Fruit fly (Drosophila melanogaster) whole organism, adult: ENCODE results near the gene how.
A peak's percentile ranks its signal among the peaks of the same experiment; 100 is the strongest.

Experiments
- CG11617 ChIP-seq: fragments of 200-800 bp; sonication (Bioruptor generic); optimal IDR thresholded peaks from 2 replicates; lab custom pipeline; 2017; ENCODE audit warnings: mild to moderate bottlenecking, missing biosample characterization, missing genetic modification reagents, missing genetic modification characterization
- CG12768 ChIP-seq: fragments of 200-800 bp; sonication (Bioruptor generic); optimal IDR thresholded peaks from 2 replicates; lab custom pipeline; 2017; ENCODE audit warnings: missing biosample characterization, missing genetic modification characterization, mild to moderate bottlenecking, moderate library complexity, missing genetic modification reagents
- CG1620 ChIP-seq: fragments of 200-800 bp; sonication (Bioruptor generic); optimal IDR thresholded peaks from 2 replicates; lab custom pipeline; 2016; ENCODE audit warnings: missing biosample characterization, missing genetic modification characterization
- bab1 ChIP-seq: fragments of 200-800 bp; sonication (Bioruptor generic); optimal IDR thresholded peaks from 3 replicates; lab custom pipeline; 2019; ENCODE audit warnings: missing biosample characterization, mild to moderate bottlenecking, missing genetic modification characterization, moderate library complexity
- cic ChIP-seq: fragments of 200-800 bp; sonication (Bioruptor generic); optimal IDR thresholded peaks from 2 replicates; lab custom pipeline; 2017; ENCODE audit warnings: missing biosample characterization, mild to moderate bottlenecking, missing genetic modification characterization, moderate library complexity
- kay ChIP-seq: fragments of 200-800 bp; sonication (Bioruptor generic); peaks from one replicate; lab custom pipeline; 2016; ENCODE audit warnings: missing biosample characterization, missing genetic modification characterization, borderline replicate concordance
- tj ChIP-seq: fragments of 200-800 bp; sonication (Bioruptor generic); optimal IDR thresholded peaks from 3 replicates; lab custom pipeline; 2017; ENCODE audit warnings: missing biosample characterization, mild to moderate bottlenecking, missing genetic modification characterization, moderate library complexity
- toe ChIP-seq: fragments of 200-800 bp; sonication (Bioruptor generic); optimal IDR thresholded peaks from 2 replicates; lab custom pipeline; 2016; ENCODE audit warnings: missing biosample characterization, missing genetic modification characterization

DNA sequence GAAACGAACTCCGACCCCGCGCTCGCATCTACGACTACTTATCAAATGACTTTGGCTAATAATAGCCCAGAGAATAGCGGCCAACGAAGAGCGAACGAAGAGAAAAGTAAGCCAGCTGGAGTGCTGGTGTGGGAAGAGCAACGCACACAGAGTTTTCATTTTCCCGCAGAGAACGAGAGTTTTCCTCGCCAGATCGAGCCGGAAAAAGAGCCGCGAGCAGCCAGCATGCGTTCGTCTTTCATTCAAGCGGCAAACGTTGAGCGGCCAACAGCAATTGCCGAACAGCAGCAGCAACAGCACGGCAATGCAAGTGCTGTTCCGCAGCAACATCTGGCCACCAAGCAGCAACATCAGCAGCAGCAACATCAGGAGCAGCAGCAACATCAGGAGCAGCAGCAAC lies 82.9 kb downstream of the how start:
- peak; percentile 10 for TF ChIP-seq kay (GFP tag; lab: Kevin White, UChicago)
- TF ChIP-seq CG11617 (GFP tag; lab: Kevin White, UChicago) = no peak
- no peak for TF ChIP-seq cic
- no peak for TF ChIP-seq bab1 (GFP tag; lab: Kevin White, UChicago)
- TF ChIP-seq CG12768 (GFP tag; lab: Kevin White, UChicago) = no peak
- TF ChIP-seq toe (GFP tag; lab: Kevin White, UChicago) = no peak
- no peak for TF ChIP-seq tj
- no peak for TF ChIP-seq CG1620 (GFP tag; lab: Kevin White, UChicago)
